Fruit fly (Drosophila melanogaster): Measurements from ENCODE around the gene bnb.

The bnb gene

dm6 chrX:18813049-18813448 is 15.6 kb upstream of the bnb start, which contains the start of gene CG42450 (continued):
- TF ChIP-seq ranshi (GFP tag; IDR thresholded peaks at IDR 0.05): no peak
- TF ChIP-seq CG18599 (GFP tag; optimal IDR thresholded peaks at IDR 0.05): peak; percentile 8
- TF ChIP-seq CG7839 (tag; optimal IDR thresholded peaks at IDR 0.05): no peak
- no peak for TF ChIP-seq odd (GFP tag; optimal IDR thresholded peaks at IDR 0.05)
- TF ChIP-seq HLH54F (GFP tag; optimal IDR thresholded peaks at IDR 0.05): no peak
- no peak for TF ChIP-seq Gsc (GFP tag; IDR thresholded peaks at IDR 0.05)
- TF ChIP-seq CG12236 (GFP tag; optimal IDR thresholded peaks at IDR 0.05): no peak
- no peak for TF ChIP-seq D19A (tag; optimal IDR thresholded peaks at IDR 0.05)
- TF ChIP-seq CrebB (tag; optimal IDR thresholded peaks at IDR 0.05): no peak
- TF ChIP-seq CG6791 (GFP tag; IDR thresholded peaks at IDR 0.05; ENCODE audit: partially characterized antibody): peak; percentile 39; the same call in 1 of the 3 replicates
- no peak for TF ChIP-seq D (optimal IDR thresholded peaks at IDR 0.05)
- no peak for TF ChIP-seq D (GFP tag; optimal IDR thresholded peaks at IDR 0.05)
- no peak for TF ChIP-seq fd64A (GFP tag; optimal IDR thresholded peaks at IDR 0.05)
- TF ChIP-seq CG8478 (optimal IDR thresholded peaks at IDR 0.05): no peak
- no peak for TF ChIP-seq aop (GFP tag; IDR thresholded peaks at IDR 0.05)
- TF ChIP-seq Hand (GFP tag; optimal IDR thresholded peaks at IDR 0.05): no peak
- no peak for TF ChIP-seq h (optimal IDR thresholded peaks at IDR 0.05)
- TF ChIP-seq CG42726 (GFP tag; IDR thresholded peaks at IDR 0.05; ENCODE audit: partially characterized antibody): no peak
- TF ChIP-seq seq (GFP tag; IDR thresholded peaks at IDR 0.05): no peak
- no peak for TF ChIP-seq prd (optimal IDR thresholded peaks at IDR 0.05)
- no peak for TF ChIP-seq prd (GFP tag; IDR thresholded peaks at IDR 0.05)
- TF ChIP-seq CG9876 (GFP tag; optimal IDR thresholded peaks at IDR 0.05): no peak
- peak; percentile 53 to 57 for TF ChIP-seq Trl (optimal IDR thresholded peaks at IDR 0.05)
- TF ChIP-seq Trl (GFP tag; optimal IDR thresholded peaks at IDR 0.05): no peak
- TF ChIP-seq CG2116 (GFP tag; optimal IDR thresholded peaks at IDR 0.05): no peak
- no peak for TF ChIP-seq Nf-YB (GFP tag; optimal IDR thresholded peaks at IDR 0.05)
- no peak for TF ChIP-seq ase (GFP tag; IDR thresholded peaks at IDR 0.05)
- TF ChIP-seq Ravus (GFP tag; IDR thresholded peaks at IDR 0.05): no peak
- TF ChIP-seq CG12155 (GFP tag; optimal IDR thresholded peaks at IDR 0.05): peak; percentile 65
- TF ChIP-seq Bdp1 (GFP tag; optimal IDR thresholded peaks at IDR 0.05): no peak
- TF ChIP-seq disco-r (GFP tag; optimal IDR thresholded peaks at IDR 0.05): no peak
- TF ChIP-seq sr (GFP tag; IDR thresholded peaks at IDR 0.05): no peak
- 0 out of 2 replicates have a peak, but pooled peaks have one; percentile 6 for TF ChIP-seq E2f2 (GFP tag; IDR thresholded peaks at IDR 0.05)
- TF ChIP-seq CG7786 (GFP tag; optimal IDR thresholded peaks at IDR 0.05): no peak
- no peak for TF ChIP-seq PHDP (tag; optimal IDR thresholded peaks at IDR 0.05)

dm6 chrX:18812111-18812510 is 14.6 kb upstream of the bnb start:
- TF ChIP-seq croc (GFP tag; conservative IDR thresholded peaks at IDR 0.05) (no peak), CG2875 (GFP tag; optimal IDR thresholded peaks at IDR 0.05) (no peak), Hr78 (GFP tag; optimal IDR thresholded peaks at IDR 0.05) (peak in 1 of 2 experiments; percentile 31), Dp (GFP tag; optimal IDR thresholded peaks at IDR 0.05) (no peak), CG13894 (tag; optimal IDR thresholded peaks at IDR 0.05) (no peak), pfk (GFP tag; optimal IDR thresholded peaks at IDR 0.05) (peak; percentile 76), Hr51 (GFP tag; optimal IDR thresholded peaks at IDR 0.05) (peak in 1 of 2 experiments; percentile 15), CG12155 (GFP tag; optimal IDR thresholded peaks at IDR 0.05) (peak; percentile 72)
